Fruit fly (Drosophila melanogaster): ENCODE results near the gene Srp72.

The Srp72 gene

dm6 chr3R:20594194-20595144 is 6.0 kb downstream of the Srp72 start:
- TF ChIP-seq cas (GFP tag; IDR thresholded peaks at IDR 0.05): peak; percentile 11; the same call in 1 of the 2 replicates
- TF ChIP-seq CG12236 (GFP tag; optimal IDR thresholded peaks at IDR 0.05): no peak
- TF ChIP-seq sima (GFP tag; optimal IDR thresholded peaks at IDR 0.05): no peak
- TF ChIP-seq CG10462 (GFP tag; optimal IDR thresholded peaks at IDR 0.05): peak; percentile 76
- TF ChIP-seq CG15514 (GFP tag; optimal IDR thresholded peaks at IDR 0.05): peak; percentile 42
- TF ChIP-seq lola (GFP tag; optimal IDR thresholded peaks at IDR 0.05): peak in 1 of 3 experiments; percentile 98
- TF ChIP-seq CG14710 (tag; optimal IDR thresholded peaks at IDR 0.05): peak; percentile 98
- TF ChIP-seq Hr39 (optimal IDR thresholded peaks at IDR 0.05): no peak
- TF ChIP-seq slou (GFP tag; optimal IDR thresholded peaks at IDR 0.05): peak; percentile 67
- peak; percentile 94 for TF ChIP-seq zen (tag; optimal IDR thresholded peaks at IDR 0.05)
- TF ChIP-seq odd (GFP tag; optimal IDR thresholded peaks at IDR 0.05): peak; percentile 85
- no peak for TF ChIP-seq tna (GFP tag; IDR thresholded peaks at IDR 0.05; ENCODE audit: partially characterized antibody)
- peak; percentile 81 for TF ChIP-seq CG32767 (GFP tag; IDR thresholded peaks at IDR 0.05)
- TF ChIP-seq CG3163 (GFP tag; optimal IDR thresholded peaks at IDR 0.05): no peak
- peak; percentile 92 for TF ChIP-seq CG6689 (GFP tag; IDR thresholded peaks at IDR 0.05)
- peak; percentile 79 for TF ChIP-seq Max (GFP tag; optimal IDR thresholded peaks at IDR 0.05)
- peak; percentile 75 for TF ChIP-seq sisA (GFP tag; IDR thresholded peaks at IDR 0.05)
- peak; percentile 67 for TF ChIP-seq Jarid2 (GFP tag; optimal IDR thresholded peaks at IDR 0.05)
- TF ChIP-seq usp (GFP tag; optimal IDR thresholded peaks at IDR 0.05): no peak
- no peak for TF ChIP-seq chn (GFP tag; optimal IDR thresholded peaks at IDR 0.05)
- TF ChIP-seq CG12769 (tag; optimal IDR thresholded peaks at IDR 0.05): peak; percentile 9
- no peak for TF ChIP-seq nerfin-2 (GFP tag; IDR thresholded peaks at IDR 0.05; ENCODE audit: partially characterized antibody)
- peak; percentile 81 for TF ChIP-seq twi (tag; optimal IDR thresholded peaks at IDR 0.05)
- TF ChIP-seq CG12071 (GFP tag; optimal IDR thresholded peaks at IDR 0.05): no peak
- peak; percentile 72 for TF ChIP-seq ewg (GFP tag; optimal IDR thresholded peaks at IDR 0.05)
- TF ChIP-seq CG7372 (GFP tag; IDR thresholded peaks at IDR 0.05): peak; percentile 63
- peak; percentile 84 for TF ChIP-seq tap (tag; optimal IDR thresholded peaks at IDR 0.05)
- TF ChIP-seq CG7271 (tag; optimal IDR thresholded peaks at IDR 0.05): peak; percentile 88
- TF ChIP-seq chm (GFP tag; IDR thresholded peaks at IDR 0.05): peak; percentile 56; the same call in 1 of the 2 replicates
- no peak for TF ChIP-seq ham (GFP tag; IDR thresholded peaks at IDR 0.05)
- peak; percentile 83 for TF ChIP-seq CG4328 (GFP tag; optimal IDR thresholded peaks at IDR 0.05)
- TF ChIP-seq unc-4 (GFP tag; IDR thresholded peaks at IDR 0.05; ENCODE audit: partially characterized antibody): no peak
- TF ChIP-seq HLH4C (GFP tag; IDR thresholded peaks at IDR 0.05; ENCODE audit: partially characterized antibody): no peak
- no peak for TF ChIP-seq CG4854 (GFP tag; optimal IDR thresholded peaks at IDR 0.05)
- TF ChIP-seq CG42726 (GFP tag; IDR thresholded peaks at IDR 0.05; ENCODE audit: partially characterized antibody): no peak
- TF ChIP-seq Ada2b (GFP tag; IDR thresholded peaks at IDR 0.05): peak; percentile 67
- peak; percentile 95 for TF ChIP-seq CG2678 (tag; optimal IDR thresholded peaks at IDR 0.05)
- TF ChIP-seq CG14860 (GFP tag; IDR thresholded peaks at IDR 0.05; ENCODE audit: partially characterized antibody): no peak
- peak; percentile 95 for TF ChIP-seq CG31441 (GFP tag; IDR thresholded peaks at IDR 0.05)
- peak; percentile 80 for TF ChIP-seq HHEX (GFP tag; optimal IDR thresholded peaks at IDR 0.05)
- TF ChIP-seq en (GFP tag; optimal IDR thresholded peaks at IDR 0.05): no peak
- TF ChIP-seq sqz (GFP tag; optimal IDR thresholded peaks at IDR 0.05): peak; percentile 91
- TF ChIP-seq Dll (GFP tag; IDR thresholded peaks at IDR 0.05; ENCODE audit: partially characterized antibody): no peak
- TF ChIP-seq Hr78 (GFP tag; optimal IDR thresholded peaks at IDR 0.05): peak in 1 of 2 experiments; percentile 82
- TF ChIP-seq CG9797 (GFP tag; optimal IDR thresholded peaks at IDR 0.05): no peak
- no peak for TF ChIP-seq amos (GFP tag; IDR thresholded peaks at IDR 0.05; ENCODE audit: partially characterized antibody)
- TF ChIP-seq CG17186 (GFP tag; optimal IDR thresholded peaks at IDR 0.05): peak; percentile 17
